Worm (Caenorhabditis elegans): ENCODE measurements around the gene M163.1.

Gene M163.1

DNA sequence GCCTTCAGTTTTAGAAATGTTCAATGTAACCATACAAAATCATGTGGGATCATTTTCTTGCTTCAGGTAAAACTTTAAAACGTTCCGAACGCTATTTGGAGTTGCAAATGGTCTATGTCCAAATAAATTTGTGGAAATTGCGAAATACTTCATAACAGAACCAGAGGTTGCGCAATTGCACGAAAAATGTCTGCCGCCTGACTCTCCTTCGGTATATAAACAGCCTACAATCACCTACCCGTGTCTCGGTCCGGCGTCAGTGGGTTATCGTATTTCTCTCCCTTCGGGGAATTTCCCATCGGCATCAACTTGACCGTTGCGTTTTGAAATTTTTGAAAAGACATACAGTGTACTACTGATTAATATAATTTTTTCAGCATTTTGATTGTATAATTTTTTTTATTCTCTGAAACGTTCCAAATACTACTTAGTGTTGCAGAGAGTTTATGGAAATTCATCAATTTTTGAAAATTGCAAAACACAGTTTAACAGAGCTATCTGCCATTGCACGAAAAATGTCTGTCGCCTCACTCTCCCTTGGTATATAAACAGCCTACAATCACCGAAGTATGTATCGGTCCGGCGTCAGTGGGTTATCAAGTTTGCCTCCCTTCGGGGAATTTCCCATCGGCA, 26.9 kb downstream of the M163.1 start (continued):
- no peak for TF ChIP-seq Y79H2A.3 (GFP tag; conservative IDR thresholded peaks at IDR 0.05)
- no peak for TF ChIP-seq ceh-100 (GFP tag; IDR thresholded peaks at IDR 0.05)
- TF ChIP-seq snpc-1.3 (tag; optimal IDR thresholded peaks at IDR 0.05; ENCODE audit: insufficient read depth), result peak; percentile 6
- peak; percentile 65 for TF ChIP-seq rpc-1 (optimal IDR thresholded peaks at IDR 0.05)
- TF ChIP-seq rpc-1 (tag; optimal IDR thresholded peaks at IDR 0.05), result peak; percentile 55
- no peak for TF ChIP-seq somi-1 (GFP tag; optimal IDR thresholded peaks at IDR 0.05)
- TF ChIP-seq ZK185.1 (tag; optimal IDR thresholded peaks at IDR 0.05; ENCODE audit: poor library complexity, severe bottlenecking), result peak; percentile 94
- peak; percentile 53; the same call in 1 of the 2 replicates for TF ChIP-seq K11D2.4 (GFP tag; IDR thresholded peaks at IDR 0.05)
- TF ChIP-seq D2030.7 (GFP tag; IDR thresholded peaks at IDR 0.05), result no peak
- peak in 1 of 2 experiments; percentile 22 for TF ChIP-seq rec-8 (tag; optimal IDR thresholded peaks at IDR 0.05)
- peak; percentile 63 for TF ChIP-seq lin-26 (GFP tag; IDR thresholded peaks at IDR 0.05)
- peak; percentile 81 for TF ChIP-seq lin-40 (tag; optimal IDR thresholded peaks at IDR 0.05)
- peak; percentile 76 for TF ChIP-seq tbp1 (GFP tag; optimal IDR thresholded peaks at IDR 0.05)
- no peak for TF ChIP-seq F10E7.11 (tag; optimal IDR thresholded peaks at IDR 0.05)
- TF ChIP-seq ets-4 (GFP tag; optimal IDR thresholded peaks at IDR 0.05), result no peak
- peak; percentile 27 for TF ChIP-seq athp-1 (tag; optimal IDR thresholded peaks at IDR 0.05)
- TF ChIP-seq repo-1 (tag; optimal IDR thresholded peaks at IDR 0.05), result peak; percentile 83
- TF ChIP-seq ztf-26 (tag; optimal IDR thresholded peaks at IDR 0.05), result peak; percentile 49
- TF ChIP-seq madf-3 (GFP tag; IDR thresholded peaks at IDR 0.05), result 0 out of 2 replicates have a peak, but pooled peaks have one; percentile 56
- peak; percentile 14 for TF ChIP-seq nhr-80 (tag; optimal IDR thresholded peaks at IDR 0.05)
- TF ChIP-seq pbrm-1 (GFP tag; IDR thresholded peaks at IDR 0.05), result peak; percentile 73
- peak; percentile 60; the same call in 1 of the 2 replicates for TF ChIP-seq Y56A3A.18 (GFP tag; IDR thresholded peaks at IDR 0.05)
- TF ChIP-seq F22D6.2 (tag; optimal IDR thresholded peaks at IDR 0.05), result peak; percentile 59
- TF ChIP-seq tlf-1 (GFP tag; optimal IDR thresholded peaks at IDR 0.05), result no peak
- TF ChIP-seq cebp-1 (GFP tag; IDR thresholded peaks at IDR 0.05), result peak; percentile 99
- TF ChIP-seq cebp-1 (tag; optimal IDR thresholded peaks at IDR 0.05), result peak; percentile 100
- TF ChIP-seq atf-7 (tag; optimal IDR thresholded peaks at IDR 0.05), result peak; percentile 51
- TF ChIP-seq B0261.1 (tag; optimal IDR thresholded peaks at IDR 0.05), result peak; percentile 67
- no peak for TF ChIP-seq ceh-91 (GFP tag; IDR thresholded peaks at IDR 0.05)
- peak; percentile 81 for TF ChIP-seq chd-7 (tag; optimal IDR thresholded peaks at IDR 0.05)
- peak; percentile 64 for TF ChIP-seq nhr-90 (tag; optimal IDR thresholded peaks at IDR 0.05)
- TF ChIP-seq rcor-1 (GFP tag; IDR thresholded peaks at IDR 0.05), result 0 out of 2 replicates have a peak, but pooled peaks have one; percentile 15
- 0 out of 2 replicates have a peak, but pooled peaks have one; percentile 10 for TF ChIP-seq C06A6.2 (GFP tag; conservative IDR thresholded peaks at IDR 0.05)
- peak; percentile 59 for TF ChIP-seq hmg-1.2 (GFP tag; IDR thresholded peaks at IDR 0.05)
- TF ChIP-seq nhr-27 (tag; optimal IDR thresholded peaks at IDR 0.05), result peak; percentile 39
- TF ChIP-seq F39B2.1 (GFP tag; IDR thresholded peaks at IDR 0.05), result no peak
- peak; percentile 6 for TF ChIP-seq pha-4 (tag; optimal IDR thresholded peaks at IDR 0.05)
- peak; percentile 33 to 41 for TF ChIP-seq let-607 (tag; optimal IDR thresholded peaks at IDR 0.05)
- peak; percentile 39 for TF ChIP-seq ztf-18 (tag; optimal IDR thresholded peaks at IDR 0.05)

- TF ChIP-seq madf-6 (GFP tag; IDR thresholded peaks at IDR 0.05) (no peak), ets-4 (GFP tag; optimal IDR thresholded peaks at IDR 0.05) (no peak), tbp1 (GFP tag; optimal IDR thresholded peaks at IDR 0.05) (no peak), ceh-91 (GFP tag; IDR thresholded peaks at IDR 0.05) (no peak), ceh-40 (GFP tag; IDR thresholded peaks at IDR 0.05) (no peak), dpff-1 (tag; optimal IDR thresholded peaks at IDR 0.05) (no peak), ekl-4 (GFP tag; IDR thresholded peaks at IDR 0.05) (no peak), aptf-3 (GFP tag; IDR thresholded peaks at IDR 0.05) (no peak), die-1 (tag; optimal IDR thresholded peaks at IDR 0.05) (no peak), cebp-1 (GFP tag; IDR thresholded peaks at IDR 0.05) (no peak), cebp-1 (tag; optimal IDR thresholded peaks at IDR 0.05) (no peak), egl-44 (GFP tag; IDR thresholded peaks at IDR 0.05) (no peak), K12H6.12 (tag; optimal IDR thresholded peaks at IDR 0.05) (no peak), F55B11.4 (tag; optimal IDR thresholded peaks at IDR 0.05; ENCODE audit: borderline replicate concordance, insufficient read depth) (no peak), tbx-9 (tag; optimal IDR thresholded peaks at IDR 0.05; ENCODE audit: borderline replicate concordance) (no peak)
These were observed 29.9 kb downstream of the M163.1 start, which contains the start of gene M163.5 for ce11 chrX:14473740-14474139. TSS of gene M163.5 (plus strand) at chrX:14474040.

All from whole organism, young adult.